Worm (Caenorhabditis elegans): ENCODE results near the gene vms-1.

vms-1 gene

ce11 chrIII:8126978-8127377, 38.6 kb downstream of the vms-1 start:
- TF ChIP-seq ceh-28 (tag; optimal IDR thresholded peaks at IDR 0.05), result no peak
- TF ChIP-seq pha-4 (tag; optimal IDR thresholded peaks at IDR 0.05), result peak; percentile 38
- peak; percentile 87 for TF ChIP-seq hmg-11 (tag; optimal IDR thresholded peaks at IDR 0.05)
- TF ChIP-seq lin-39 (tag; optimal IDR thresholded peaks at IDR 0.05), result peak; percentile 76
- TF ChIP-seq nfya-1 (tag; optimal IDR thresholded peaks at IDR 0.05; ENCODE audit: insufficient read depth), result peak; percentile 55
- TF ChIP-seq elt-1 (tag; optimal IDR thresholded peaks at IDR 0.05), result no peak

ce11 chrIII:8129195-8129594, 40.9 kb downstream of the vms-1 start:
- no peak for TF ChIP-seq elt-1 (tag; optimal IDR thresholded peaks at IDR 0.05)
- TF ChIP-seq ztf-4 (tag; optimal IDR thresholded peaks at IDR 0.05), result no peak
- no peak for TF ChIP-seq unc-62 (GFP tag; optimal IDR thresholded peaks at IDR 0.05)
- TF ChIP-seq lin-39 (tag; optimal IDR thresholded peaks at IDR 0.05), result no peak
- no peak for TF ChIP-seq nhr-77 (tag; optimal IDR thresholded peaks at IDR 0.05)
- no peak for TF ChIP-seq nhr-11 (tag; optimal IDR thresholded peaks at IDR 0.05)

ce11 chrIII:8130177-8130902, 42.0 kb downstream of the vms-1 start, which contains the start of the genes rpl-21 and C14B9.10:
TSS of gene rpl-21 (minus strand) at chrIII:8130227.
TSS of gene C14B9.10 (plus strand) at chrIII:8130852.
- TF ChIP-seq unc-62 (GFP tag; optimal IDR thresholded peaks at IDR 0.05) (peak; percentile 11), nhr-28 (tag; optimal IDR thresholded peaks at IDR 0.05) (no peak), unc-39 (tag; optimal IDR thresholded peaks at IDR 0.05) (no peak), fos-1 (tag; optimal IDR thresholded peaks at IDR 0.05) (no peak), nhr-23 (tag; optimal IDR thresholded peaks at IDR 0.05) (peak; percentile 85), ama-1 (optimal IDR thresholded peaks at IDR 0.05) (peak; percentile 53), lsy-12 (tag; optimal IDR thresholded peaks at IDR 0.05) (peak; percentile 63), aly-2 (tag; optimal IDR thresholded peaks at IDR 0.05) (no peak), jun-1 (tag; optimal IDR thresholded peaks at IDR 0.05) (peak; percentile 35), R02D3.7 (tag; optimal IDR thresholded peaks at IDR 0.05) (peak; percentile 82), ceh-9 (tag; optimal IDR thresholded peaks at IDR 0.05) (no peak), nhr-25 (tag; optimal IDR thresholded peaks at IDR 0.05) (peak; percentile 83), ztf-4 (tag; optimal IDR thresholded peaks at IDR 0.05) (no peak), nhr-67 (tag; optimal IDR thresholded peaks at IDR 0.05) (no peak), ztf-11 (tag; optimal IDR thresholded peaks at IDR 0.05) (no peak), fkh-2 (tag; optimal IDR thresholded peaks at IDR 0.05) (no peak), nhr-76 (tag; optimal IDR thresholded peaks at IDR 0.05) (no peak), sea-2 (GFP tag; optimal IDR thresholded peaks at IDR 0.05) (no peak), lin-39 (tag; optimal IDR thresholded peaks at IDR 0.05) (peak; percentile 90), elt-3 (tag; optimal IDR thresholded peaks at IDR 0.05) (no peak), nhr-77 (tag; optimal IDR thresholded peaks at IDR 0.05) (no peak), ceh-16 (tag; optimal IDR thresholded peaks at IDR 0.05) (peak; percentile 11), fkh-10 (GFP tag; optimal IDR thresholded peaks at IDR 0.05) (no peak), elt-2 (tag; optimal IDR thresholded peaks at IDR 0.05) (peak; percentile 45), ceh-82 (tag; optimal IDR thresholded peaks at IDR 0.05) (peak; percentile 20), ZK546.5 (tag; optimal IDR thresholded peaks at IDR 0.05) (peak; percentile 0), daf-12 (tag; optimal IDR thresholded peaks at IDR 0.05) (no peak), nhr-11 (tag; optimal IDR thresholded peaks at IDR 0.05) (no peak), pha-4 (tag; optimal IDR thresholded peaks at IDR 0.05) (peak; percentile 95), egl-5 (tag; optimal IDR thresholded peaks at IDR 0.05) (peak; percentile 81), tbx-2 (tag; optimal IDR thresholded peaks at IDR 0.05) (peak; percentile 11), nfya-1 (tag; optimal IDR thresholded peaks at IDR 0.05; ENCODE audit: insufficient read depth) (peak; percentile 98), nhr-237 (tag; optimal IDR thresholded peaks at IDR 0.05) (no peak), zag-1 (tag; optimal IDR thresholded peaks at IDR 0.05) (no peak), mdl-1 (tag; optimal IDR thresholded peaks at IDR 0.05) (no peak), nhr-12 (tag; optimal IDR thresholded peaks at IDR 0.05) (no peak), pqm-1 (tag; optimal IDR thresholded peaks at IDR 0.05) (peak; percentile 59), lin-15B (tag; optimal IDR thresholded peaks at IDR 0.05) (peak; percentile 87), snpc-4 (tag; optimal IDR thresholded peaks at IDR 0.05) (peak; percentile 47), nhr-43 (tag; optimal IDR thresholded peaks at IDR 0.05; ENCODE audit: poor library complexity, severe bottlenecking) (peak; percentile 74), ceh-28 (tag; optimal IDR thresholded peaks at IDR 0.05) (peak; percentile 57), mml-1 (tag; optimal IDR thresholded peaks at IDR 0.05) (no peak), hmg-11 (tag; optimal IDR thresholded peaks at IDR 0.05) (peak; percentile 90), eor-1 (tag; optimal IDR thresholded peaks at IDR 0.05) (no peak), skn-1 (tag; optimal IDR thresholded peaks at IDR 0.05) (peak; percentile 58), egl-27 (tag; optimal IDR thresholded peaks at IDR 0.05) (no peak), elt-1 (tag; optimal IDR thresholded peaks at IDR 0.05) (no peak)

All from whole organism, L3 larva.